Fruit fly (Drosophila melanogaster) whole organism, adult: ENCODE data around the gene Glys.

Experiments
- CG11617 ChIP-seq: fragments of 200-800 bp; sonication (Bioruptor generic); optimal IDR thresholded peaks from 2 replicates; lab custom pipeline; 2017; ENCODE audit warnings: mild to moderate bottlenecking, missing biosample characterization, missing genetic modification reagents, missing genetic modification characterization
- CG12768 ChIP-seq: fragments of 200-800 bp; sonication (Bioruptor generic); optimal IDR thresholded peaks from 2 replicates; lab custom pipeline; 2017; ENCODE audit warnings: missing biosample characterization, missing genetic modification characterization, mild to moderate bottlenecking, moderate library complexity, missing genetic modification reagents
- CG14711 ChIP-seq: fragments of 200-800 bp; sonication (Bioruptor generic); optimal IDR thresholded peaks from 2 replicates; lab custom pipeline; 2018; ENCODE audit warnings: missing biosample characterization, mild to moderate bottlenecking, missing genetic modification characterization, moderate library complexity
- CG1620 ChIP-seq: fragments of 200-800 bp; sonication (Bioruptor generic); optimal IDR thresholded peaks from 2 replicates; lab custom pipeline; 2016; ENCODE audit warnings: missing biosample characterization, missing genetic modification characterization
- CG33017 ChIP-seq: fragments of 200-800 bp; sonication (Bioruptor generic); optimal IDR thresholded peaks from 2 replicates; lab custom pipeline; 2018; ENCODE audit warnings: missing biosample characterization, mild to moderate bottlenecking, missing genetic modification characterization, moderate library complexity
- CG5204 ChIP-seq: fragments of 200-800 bp; sonication (Bioruptor generic); optimal IDR thresholded peaks from 2 replicates; lab custom pipeline; 2016; ENCODE audit warnings: missing biosample characterization, missing genetic modification characterization
- CG7045 ChIP-seq: fragments of 200-800 bp; sonication (Bioruptor generic); optimal IDR thresholded peaks from 2 replicates; lab custom pipeline; 2017; ENCODE audit warnings: missing biosample characterization, mild to moderate bottlenecking, missing genetic modification characterization
- CG7101 ChIP-seq: fragments of 200-800 bp; sonication (Bioruptor generic); optimal IDR thresholded peaks from 2 replicates; lab custom pipeline; 2018; ENCODE audit warnings: missing biosample characterization, mild to moderate bottlenecking, missing genetic modification characterization, moderate library complexity
- Clk ChIP-seq: fragments of 200-800 bp; sonication (Bioruptor generic); optimal IDR thresholded peaks from 2 replicates; lab custom pipeline; 2017; ENCODE audit warnings: missing biosample characterization, missing genetic modification characterization
- Crg-1 ChIP-seq: fragments of 200-800 bp; sonication (Bioruptor generic); optimal IDR thresholded peaks from 2 replicates; lab custom pipeline; 2016; ENCODE audit warnings: missing biosample characterization, missing genetic modification characterization
- Hr96 ChIP-seq: fragments of 200-800 bp; sonication (Bioruptor generic); optimal IDR thresholded peaks from 2 replicates; lab custom pipeline; 2016; ENCODE audit warnings: missing biosample characterization, missing genetic modification characterization
- Mnt ChIP-seq: fragments of 200-800 bp; sonication (Bioruptor generic); optimal IDR thresholded peaks from 2 replicates; lab custom pipeline; 2016; ENCODE audit warnings: missing biosample characterization, mild to moderate bottlenecking, missing genetic modification characterization
- bab1 ChIP-seq: fragments of 200-800 bp; sonication (Bioruptor generic); optimal IDR thresholded peaks from 3 replicates; lab custom pipeline; 2019; ENCODE audit warnings: missing biosample characterization, mild to moderate bottlenecking, missing genetic modification characterization, moderate library complexity
- cic ChIP-seq: fragments of 200-800 bp; sonication (Bioruptor generic); optimal IDR thresholded peaks from 2 replicates; lab custom pipeline; 2017; ENCODE audit warnings: missing biosample characterization, mild to moderate bottlenecking, missing genetic modification characterization, moderate library complexity
- cnc ChIP-seq, 2 experiments: fragments of >200 bp; optimal IDR thresholded peaks; 2 replicates each; lab custom pipeline; 2017
- kay ChIP-seq: fragments of 200-800 bp; sonication (Bioruptor generic); peaks from one replicate; lab custom pipeline; 2016; ENCODE audit warnings: missing biosample characterization, missing genetic modification characterization, borderline replicate concordance
- ovo ChIP-seq: fragments of 200-800 bp; sonication (Bioruptor generic); optimal IDR thresholded peaks from 2 replicates; lab custom pipeline; 2016; ENCODE audit warnings: missing biosample characterization, missing genetic modification characterization
- pad ChIP-seq: fragments of 200-800 bp; sonication (Bioruptor generic); optimal IDR thresholded peaks from 3 replicates; lab custom pipeline; 2017; ENCODE audit warnings: missing biosample characterization, missing genetic modification characterization, mild to moderate bottlenecking, moderate library complexity, missing genetic modification reagents
- tj ChIP-seq: fragments of 200-800 bp; sonication (Bioruptor generic); optimal IDR thresholded peaks from 3 replicates; lab custom pipeline; 2017; ENCODE audit warnings: missing biosample characterization, mild to moderate bottlenecking, missing genetic modification characterization, moderate library complexity
- toe ChIP-seq: fragments of 200-800 bp; sonication (Bioruptor generic); optimal IDR thresholded peaks from 2 replicates; lab custom pipeline; 2016; ENCODE audit warnings: missing biosample characterization, missing genetic modification characterization

Gene Glys

dm6 chr3R:15095550-15096031, 51.7 kb downstream of the Glys start, which contains the start of gene CG6966:
Gene CG6966, minus strand, starts transcription at chr3R:15095631.
- peak; percentile 93 for TF ChIP-seq Mnt (GFP tag; lab: Kevin White, UChicago)
- TF ChIP-seq Hr96, result peak; percentile 94
- no peak for TF ChIP-seq kay
- TF ChIP-seq CG12768 (GFP tag; lab: Kevin White, UChicago), result peak; percentile 67
- peak; percentile 89 for TF ChIP-seq CG7045 (GFP tag; lab: Kevin White, UChicago)
- TF ChIP-seq Crg-1 (GFP tag; lab: Kevin White, UChicago), result peak; percentile 93
- no peak for TF ChIP-seq cnc (optimal IDR thresholded peaks at IDR 0.05; lab: Kevin White, UChicago)
- peak; percentile 85 for TF ChIP-seq CG11617 (GFP tag; lab: Kevin White, UChicago)
- peak; percentile 94 for TF ChIP-seq CG5204 (GFP tag; lab: Kevin White, UChicago)
- peak; percentile 93 for TF ChIP-seq bab1 (GFP tag; lab: Kevin White, UChicago)
- TF ChIP-seq CG7101, result peak; percentile 95
- TF ChIP-seq ovo (GFP tag; lab: Kevin White, UChicago), result peak; percentile 97
- peak; percentile 86 for TF ChIP-seq cic (GFP tag; lab: Kevin White, UChicago)
- TF ChIP-seq CG14711 (tag; lab: Kevin White, UChicago), result peak; percentile 77
- peak; percentile 81 for TF ChIP-seq pad (GFP tag; lab: Kevin White, UChicago)
- TF ChIP-seq CG33017 (tag; lab: Kevin White, UChicago), result peak; percentile 83
- TF ChIP-seq Clk, result peak; percentile 84
- peak; percentile 42 for TF ChIP-seq tj (GFP tag; lab: Kevin White, UChicago)
- peak; percentile 92 for TF ChIP-seq toe (GFP tag; lab: Kevin White, UChicago)
- TF ChIP-seq CG1620 (GFP tag; lab: Kevin White, UChicago), result peak; percentile 98

- TF ChIP-seq CG33017 (tag; lab: Kevin White, UChicago), result no peak
- TF ChIP-seq tj (GFP tag; lab: Kevin White, UChicago), result no peak
- TF ChIP-seq Clk, result no peak
- TF ChIP-seq Hr96, result no peak
- TF ChIP-seq CG7045 (GFP tag; lab: Kevin White, UChicago), result no peak
- TF ChIP-seq CG1620 (GFP tag; lab: Kevin White, UChicago), result no peak
- TF ChIP-seq CG5204 (GFP tag; lab: Kevin White, UChicago), result no peak
- TF ChIP-seq cnc (optimal IDR thresholded peaks at IDR 0.05; lab: Kevin White, UChicago), result no peak
- TF ChIP-seq ovo (GFP tag; lab: Kevin White, UChicago), result no peak
- TF ChIP-seq toe (GFP tag; lab: Kevin White, UChicago), result no peak
- no peak for TF ChIP-seq CG11617 (GFP tag; lab: Kevin White, UChicago)
- no peak for TF ChIP-seq pad (GFP tag; lab: Kevin White, UChicago)
- no peak for TF ChIP-seq CG7101
- TF ChIP-seq CG12768 (GFP tag; lab: Kevin White, UChicago), result no peak
- TF ChIP-seq kay, result no peak
- TF ChIP-seq Mnt (GFP tag; lab: Kevin White, UChicago), result no peak
Observed at dm6 chr3R:15094929-15095236, 52.4 kb downstream of the Glys start.

- TF ChIP-seq tj (GFP tag; lab: Kevin White, UChicago), result peak; percentile 72
- TF ChIP-seq CG1620 (GFP tag; lab: Kevin White, UChicago), result no peak
- TF ChIP-seq Hr96, result peak; percentile 8
- no peak for TF ChIP-seq CG7045 (GFP tag; lab: Kevin White, UChicago)
- peak; percentile 42 for TF ChIP-seq CG11617 (GFP tag; lab: Kevin White, UChicago)
Observed at dm6 chr3R:15094218-15094928, 53.0 kb downstream of the Glys start.

- TF ChIP-seq cic (GFP tag; lab: Kevin White, UChicago) (peak; percentile 27), CG33017 (tag; lab: Kevin White, UChicago) (no peak), tj (GFP tag; lab: Kevin White, UChicago) (peak; percentile 63)
Observed at dm6 chr3R:15092784-15093183, 54.5 kb downstream of the Glys start.

dm6 chr3R:15092351-15092750, 55.0 kb downstream of the Glys start:
- TF ChIP-seq pad (GFP tag; lab: Kevin White, UChicago) (no peak), CG7045 (GFP tag; lab: Kevin White, UChicago) (no peak)
